Fruit fly (Drosophila melanogaster) whole organism, embryonic: Measurements from ENCODE around the gene ocn.

Experiments used
- Awh ChIP-seq: fragments of 200-800 bp; sonication (Bioruptor generic); IDR thresholded peaks from 2 replicates; pipeline ENCODE4, ENCODE4 v1.3.6; 2022; ENCODE audit warnings: missing biosample characterization, missing genetic modification characterization
- BtbVII ChIP-seq: fragments of 200-800 bp; sonication (Bioruptor generic); optimal IDR thresholded peaks from 3 replicates; lab custom pipeline; 2017; ENCODE audit warnings: missing biosample characterization, mild to moderate bottlenecking, missing genetic modification characterization
- CG10366 ChIP-seq: fragments of 200-800 bp; sonication (Bioruptor generic); IDR thresholded peaks from 2 replicates; pipeline ENCODE4 v1.3.6; 2022; ENCODE audit warnings: missing biosample characterization, missing genetic modification characterization
- CG11398 ChIP-seq: fragments of 200-800 bp; sonication (Bioruptor generic); optimal IDR thresholded peaks from 2 replicates; lab custom pipeline; 2016; ENCODE audit warnings: missing biosample characterization, missing genetic modification characterization
- CG12104 ChIP-seq: fragments of 200-800 bp; sonication (Bioruptor generic); optimal IDR thresholded peaks from 3 replicates; lab custom pipeline; 2016; ENCODE audit warnings: missing biosample characterization, missing genetic modification characterization
- CG2202 ChIP-seq: fragments of 200-800 bp; sonication (Bioruptor generic); optimal IDR thresholded peaks from 2 replicates; lab custom pipeline; 2018; ENCODE audit warnings: missing biosample characterization, mild to moderate bottlenecking, missing genetic modification characterization
- CG32532 ChIP-seq: fragments of 200-800 bp; sonication (Bioruptor generic); IDR thresholded peaks from 2 replicates; pipeline ENCODE4 v1.3.6; 2022; ENCODE audit warnings: missing biosample characterization, missing genetic modification characterization
- CG33213 ChIP-seq: fragments of 200-800 bp; sonication (Bioruptor generic); optimal IDR thresholded peaks from 3 replicates; lab custom pipeline; 2016; ENCODE audit warnings: missing biosample characterization, missing genetic modification characterization
- CG5245 ChIP-seq: fragments of 200-800 bp; sonication (Bioruptor generic); optimal IDR thresholded peaks from 3 replicates; lab custom pipeline; 2016; ENCODE audit warnings: missing biosample characterization, missing genetic modification characterization
- CG6689 ChIP-seq: fragments of 200-800 bp; sonication (Bioruptor generic); IDR thresholded peaks from 2 replicates; pipeline ENCODE4 v1.3.6; 2022; ENCODE audit warnings: missing biosample characterization, missing genetic modification characterization
- CG6813 ChIP-seq: fragments of 200-800 bp; sonication (Bioruptor generic); optimal IDR thresholded peaks from 2 replicates; lab custom pipeline; 2017; ENCODE audit warnings: missing biosample characterization, missing genetic modification characterization, mild to moderate bottlenecking, moderate library complexity, missing genetic modification reagents
- CG7987 ChIP-seq: fragments of 200-800 bp; sonication (Bioruptor generic); optimal IDR thresholded peaks from 2 replicates; lab custom pipeline; 2018; ENCODE audit warnings: missing biosample characterization, mild to moderate bottlenecking, missing genetic modification characterization, moderate library complexity
- CG8290 ChIP-seq, 3 experiments: fragments of 200-800 bp; sonication (Bioruptor generic); optimal IDR thresholded peaks; 2 replicates each; lab custom pipeline; 2016 to 2019; ENCODE audit warnings: missing biosample characterization in 3 of 3, missing genetic modification characterization in 3 of 3, mild to moderate bottlenecking in 2 of 3, moderate library complexity in 1 of 3
- CG9215 ChIP-seq: fragments of 200-800 bp; sonication (Bioruptor generic); IDR thresholded peaks from 2 replicates; pipeline ENCODE4 v1.3.6; 2022; ENCODE audit warnings: missing biosample characterization, missing genetic modification characterization
- CG9437 ChIP-seq: fragments of 200-800 bp; sonication (Bioruptor generic); optimal IDR thresholded peaks from 2 replicates; lab custom pipeline; 2018; ENCODE audit warnings: missing biosample characterization, mild to moderate bottlenecking, missing genetic modification characterization
- CG9727 ChIP-seq: fragments of 200-800 bp; sonication (Bioruptor generic); optimal IDR thresholded peaks from 3 replicates; lab custom pipeline; 2017; ENCODE audit warnings: missing biosample characterization, mild to moderate bottlenecking, missing genetic modification characterization
- CG9932 ChIP-seq: fragments of 200-800 bp; sonication (Bioruptor generic); IDR thresholded peaks from 2 replicates; pipeline ENCODE4 v1.3.6; 2022; ENCODE audit warnings: missing biosample characterization, missing genetic modification characterization
- CrebB ChIP-seq: fragments of 200-800 bp; sonication (Bioruptor generic); optimal IDR thresholded peaks from 3 replicates; lab custom pipeline; 2018; ENCODE audit warnings: missing biosample characterization, mild to moderate bottlenecking, missing genetic modification characterization
- Dfd ChIP-seq, 2 experiments: fragments of >200 bp; optimal IDR thresholded peaks; 2 replicates each; lab custom pipeline; 2017; ENCODE audit warnings: missing biosample characterization in 2 of 2, missing genetic modification characterization in 2 of 2
- Drgx ChIP-seq: fragments of 200-800 bp; sonication (Bioruptor generic); IDR thresholded peaks from 2 replicates; pipeline ENCODE4 v1.3.6; 2022; ENCODE audit warnings: missing biosample characterization, missing genetic modification characterization
- E2f2 ChIP-seq: fragments of 200-800 bp; sonication (Bioruptor generic); IDR thresholded peaks from 2 replicates; pipeline ENCODE4 v1.3.6; 2022; ENCODE audit warnings: missing biosample characterization, missing genetic modification characterization
- ERR ChIP-seq: fragments of 200-800 bp; sonication (Bioruptor generic); optimal IDR thresholded peaks from 2 replicates; lab custom pipeline; 2016; ENCODE audit warnings: missing biosample characterization, missing genetic modification characterization
- Ets65A ChIP-seq: fragments of 200-800 bp; sonication (Bioruptor generic); peaks from one replicate; lab custom pipeline; 2016; ENCODE audit warnings: missing biosample characterization, missing genetic modification characterization
- Gsc ChIP-seq: fragments of 200-800 bp; sonication (Bioruptor generic); IDR thresholded peaks from 2 replicates; pipeline ENCODE4 v1.3.6; 2022; ENCODE audit warnings: missing biosample characterization, missing genetic modification characterization
- H2.0 ChIP-seq: fragments of 200-800 bp; sonication (Bioruptor generic); IDR thresholded peaks from 2 replicates; pipeline ENCODE4 v1.3.6; 2022; ENCODE audit warnings: missing biosample characterization, missing genetic modification characterization
- HLH4C ChIP-seq: fragments of 200-800 bp; sonication (Bioruptor generic); IDR thresholded peaks from 3 replicates; pipeline ENCODE4 v1.3.6; 2022; ENCODE audit warnings: missing biosample characterization, missing genetic modification characterization; ENCODE audit not compliant: partially characterized antibody
- Max ChIP-seq: fragments of 200-800 bp; sonication (Bioruptor generic); optimal IDR thresholded peaks from 2 replicates; lab custom pipeline; 2016; ENCODE audit warnings: missing biosample characterization, mild to moderate bottlenecking, missing genetic modification characterization
- Med ChIP-seq: fragments of 200-800 bp; sonication (Bioruptor generic); peaks from one replicate; lab custom pipeline; 2016; ENCODE audit warnings: missing biosample characterization, missing genetic modification characterization, mild to moderate bottlenecking, inconsistent platforms, moderate library complexity
- Ravus ChIP-seq: fragments of 200-800 bp; sonication (Bioruptor generic); IDR thresholded peaks from 2 replicates; pipeline ENCODE4 v1.3.6; 2022; ENCODE audit warnings: missing biosample characterization, missing genetic modification characterization
- Tbp ChIP-seq: fragments of >200 bp; optimal IDR thresholded peaks from 2 replicates; lab custom pipeline; 2018; ENCODE audit warnings: missing biosample characterization, missing genetic modification characterization
- Xrp1 ChIP-seq: fragments of 200-800 bp; sonication (Bioruptor generic); IDR thresholded peaks from 2 replicates; pipeline ENCODE4 v1.3.6; 2022; ENCODE audit warnings: missing biosample characterization, missing genetic modification characterization
- ase ChIP-seq: fragments of 200-800 bp; sonication (Bioruptor generic); IDR thresholded peaks from 3 replicates; pipeline ENCODE4 v1.3.6; 2022; ENCODE audit warnings: missing biosample characterization, missing genetic modification characterization
- bsh ChIP-seq, 2 experiments: fragments of 200-800 bp; sonication (Bioruptor generic); optimal IDR thresholded peaks; 2 replicates each; lab custom pipeline; 2017 to 2018; ENCODE audit warnings: mild to moderate bottlenecking in 2 of 2, missing biosample characterization in 2 of 2, missing genetic modification characterization in 2 of 2, moderate library complexity in 1 of 2
- cg ChIP-seq: fragments of 200-800 bp; sonication (Bioruptor generic); optimal IDR thresholded peaks from 3 replicates; lab custom pipeline; 2019; ENCODE audit warnings: missing biosample characterization, mild to moderate bottlenecking, missing genetic modification characterization, moderate library complexity
- disco-r ChIP-seq: fragments of 200-800 bp; sonication (Bioruptor generic); optimal IDR thresholded peaks from 2 replicates; lab custom pipeline; 2016; ENCODE audit warnings: missing biosample characterization, missing genetic modification characterization
- dmrt99B ChIP-seq: fragments of 200-800 bp; sonication (Bioruptor generic); optimal IDR thresholded peaks from 2 replicates; lab custom pipeline; 2018; ENCODE audit warnings: missing biosample characterization, mild to moderate bottlenecking, missing genetic modification characterization, moderate library complexity
- dpn ChIP-seq, 2 experiments: fragments of 200-800 bp; sonication (Bioruptor generic); optimal IDR thresholded peaks; 3 replicates each; lab custom pipeline; 2016; ENCODE audit warnings: missing biosample characterization in 2 of 2, missing genetic modification characterization in 2 of 2
- exex ChIP-seq: fragments of 200-800 bp; sonication (Bioruptor generic); optimal IDR thresholded peaks from 4 replicates; lab custom pipeline; 2018; ENCODE audit warnings: missing biosample characterization, mild to moderate bottlenecking, missing genetic modification characterization, moderate library complexity
- fd64A ChIP-seq: fragments of 200-800 bp; sonication (Bioruptor generic); optimal IDR thresholded peaks from 3 replicates; lab custom pipeline; 2018; ENCODE audit warnings: missing biosample characterization, mild to moderate bottlenecking, missing genetic modification characterization
- grn ChIP-seq: fragments of 200-800 bp; sonication (Bioruptor generic); optimal IDR thresholded peaks from 3 replicates; lab custom pipeline; 2017; ENCODE audit warnings: missing biosample characterization, missing genetic modification characterization
- hkb ChIP-seq, 2 experiments: fragments of 200-800 bp in 1 of 2; fragments of >200 bp in 1 of 2; sonication (Bioruptor generic) in 1 of 2; IDR thresholded peaks in 1 of 2; optimal IDR thresholded peaks in 1 of 2; 2 replicates each; pipeline versions ENCODE4 v1.3.6 to Lab custom; 2017 to 2022; ENCODE audit warnings: missing biosample characterization in 1 of 2, missing genetic modification characterization in 1 of 2
- hth ChIP-seq: fragments of >200 bp; optimal IDR thresholded peaks from 2 replicates; lab custom pipeline; 2017; ENCODE audit warnings: inconsistent platforms
- nerfin-2 ChIP-seq: fragments of 200-800 bp; sonication (Bioruptor generic); IDR thresholded peaks from 2 replicates; pipeline ENCODE4 v1.3.6; 2022; ENCODE audit warnings: missing biosample characterization, missing genetic modification characterization; ENCODE audit not compliant: partially characterized antibody
- oc ChIP-seq: fragments of 200-800 bp; sonication (Bioruptor generic); optimal IDR thresholded peaks from 2 replicates; lab custom pipeline; 2018; ENCODE audit warnings: missing biosample characterization, mild to moderate bottlenecking, missing genetic modification characterization, moderate library complexity
- prd ChIP-seq, 3 experiments: fragments of >200 bp in 2 of 3; fragments of 200-800 bp in 1 of 3; sonication (Bioruptor generic) in 1 of 3; optimal IDR thresholded peaks in 2 of 3; IDR thresholded peaks in 1 of 3; 2 replicates in 2 of 3; 3 replicates in 1 of 3; pipeline versions ENCODE4 v1.3.6 to Lab custom; 2017 to 2022; ENCODE audit warnings: missing biosample characterization in 1 of 3, missing genetic modification characterization in 1 of 3
- ranshi ChIP-seq: fragments of 200-800 bp; sonication (Bioruptor generic); IDR thresholded peaks from 2 replicates; pipeline ENCODE4 v1.3.6; 2022; ENCODE audit warnings: missing biosample characterization, missing genetic modification characterization
- sens ChIP-seq: fragments of 200-800 bp; sonication (Bioruptor generic); peaks from one replicate; lab custom pipeline; 2016; ENCODE audit warnings: missing biosample characterization, missing genetic modification characterization
- slbo ChIP-seq: fragments of 200-800 bp; sonication (Bioruptor generic); IDR thresholded peaks from 2 replicates; pipeline ENCODE4 v1.3.6; 2022; ENCODE audit warnings: missing biosample characterization, missing genetic modification characterization
- slou ChIP-seq: fragments of 200-800 bp; sonication (Bioruptor generic); optimal IDR thresholded peaks from 3 replicates; lab custom pipeline; 2016; ENCODE audit warnings: missing biosample characterization, missing genetic modification characterization
- tup ChIP-seq: fragments of 200-800 bp; sonication (Bioruptor generic); optimal IDR thresholded peaks from 2 replicates; lab custom pipeline; 2016; ENCODE audit warnings: missing biosample characterization, mild to moderate bottlenecking, missing genetic modification characterization, moderate library complexity
- vvl ChIP-seq: fragments of 200-800 bp; sonication (Bioruptor generic); IDR thresholded peaks from 2 replicates; pipeline ENCODE4 v1.3.6; 2022; ENCODE audit warnings: missing biosample characterization, missing genetic modification characterization

Gene ocn

dm6 chr3R:30071827-30072226 is 34.3 kb upstream of the ocn start (continued):
- 0 out of 2 replicates have a peak, but pooled peaks have one; percentile 18 for TF ChIP-seq Xrp1 (GFP tag; lab: Robert Waterston, UW)
- TF ChIP-seq CG9932 (GFP tag; lab: Robert Waterston, UW), result no peak
- no peak for TF ChIP-seq BtbVII
- TF ChIP-seq tup (GFP tag; lab: Kevin White, UChicago), result no peak
- TF ChIP-seq slbo (GFP tag; lab: Robert Waterston, UW), result peak; percentile 22; the same call in 1 of the 2 replicates
- TF ChIP-seq CG6689 (GFP tag; lab: Robert Waterston, UW), result no peak
- TF ChIP-seq dpn (GFP tag; optimal IDR thresholded peaks at IDR 0.05; lab: Kevin White, UChicago), result no peak
- peak; percentile 51; the same call in 1 of the 2 replicates for TF ChIP-seq Drgx (GFP tag; lab: Robert Waterston, UW)
- TF ChIP-seq CG9437 (GFP tag; lab: Kevin White, UChicago), result no peak
- TF ChIP-seq Tbp (GFP tag; lab: Kevin White, UChicago), result no peak
- TF ChIP-seq Ravus (GFP tag; lab: Robert Waterston, UW), result no peak
- no peak for TF ChIP-seq Dfd (GFP tag; optimal IDR thresholded peaks at IDR 0.05; lab: Kevin White, UChicago)
- no peak for TF ChIP-seq oc (tag; lab: Kevin White, UChicago)
- no peak for TF ChIP-seq hkb (optimal IDR thresholded peaks at IDR 0.05; lab: Kevin White, UChicago)
- 0 out of 2 replicates have a peak, but pooled peaks have one; percentile 34 for TF ChIP-seq hkb (GFP tag; IDR thresholded peaks at IDR 0.05; lab: Robert Waterston, UW)
- TF ChIP-seq exex (tag; lab: Kevin White, UChicago), result no peak
- no peak for TF ChIP-seq CG10366 (GFP tag; lab: Robert Waterston, UW)
- TF ChIP-seq CG9727 (GFP tag; lab: Kevin White, UChicago), result no peak
- TF ChIP-seq Gsc, result no peak
- peak; percentile 59 for TF ChIP-seq sens (GFP tag; lab: Kevin White, UChicago)
- TF ChIP-seq grn (GFP tag; lab: Kevin White, UChicago), result no peak
- no peak for TF ChIP-seq CG5245 (GFP tag; lab: Kevin White, UChicago)
- TF ChIP-seq CG6813 (GFP tag; lab: Kevin White, UChicago), result no peak
- no peak for TF ChIP-seq ase
- TF ChIP-seq Ets65A (GFP tag; lab: Kevin White, UChicago), result peak; percentile 86
- no peak for TF ChIP-seq prd (optimal IDR thresholded peaks at IDR 0.05; lab: Kevin White, UChicago)
- peak; percentile 24; the same call in 1 of the 3 replicates for TF ChIP-seq prd (GFP tag; IDR thresholded peaks at IDR 0.05; lab: Robert Waterston, UW)
- TF ChIP-seq H2.0, result no peak
- no peak for TF ChIP-seq cg (GFP tag; lab: Kevin White, UChicago)
- no peak for TF ChIP-seq HLH4C
- no peak for TF ChIP-seq Max (GFP tag; lab: Kevin White, UChicago)
- TF ChIP-seq bsh (GFP tag; optimal IDR thresholded peaks at IDR 0.05; lab: Kevin White, UChicago), result peak in 1 of 2 experiments; percentile 25
- no peak for TF ChIP-seq CG32532 (GFP tag; lab: Robert Waterston, UW)
- no peak for TF ChIP-seq CG12104
- no peak for TF ChIP-seq slou (GFP tag; lab: Kevin White, UChicago)
- TF ChIP-seq Awh (GFP tag; lab: Robert Waterston, UW), result 0 out of 2 replicates have a peak, but pooled peaks have one; percentile 16
- TF ChIP-seq ERR (GFP tag; lab: Kevin White, UChicago), result no peak
- TF ChIP-seq vvl (GFP tag; lab: Robert Waterston, UW), result no peak
- TF ChIP-seq fd64A, result no peak
- TF ChIP-seq ranshi (GFP tag; lab: Robert Waterston, UW), result 0 out of 2 replicates have a peak, but pooled peaks have one; percentile 18
- TF ChIP-seq CG8290 (GFP tag; optimal IDR thresholded peaks at IDR 0.05; lab: Kevin White, UChicago), result peak; percentile 10
- TF ChIP-seq CG8290 (tag; optimal IDR thresholded peaks at IDR 0.05; lab: Kevin White, UChicago), result peak; percentile 16 to 18
- TF ChIP-seq dmrt99B (tag; lab: Kevin White, UChicago), result no peak
- no peak for TF ChIP-seq nerfin-2 (GFP tag; lab: Robert Waterston, UW)
- no peak for TF ChIP-seq CG7987
- TF ChIP-seq Med (GFP tag; lab: Kevin White, UChicago), result peak; percentile 25
- no peak for TF ChIP-seq E2f2 (GFP tag; lab: Robert Waterston, UW)
- no peak for TF ChIP-seq CG11398 (GFP tag; lab: Kevin White, UChicago)
- TF ChIP-seq disco-r (GFP tag; lab: Kevin White, UChicago), result no peak
- no peak for TF ChIP-seq CG9215 (GFP tag; lab: Robert Waterston, UW)
- no peak for TF ChIP-seq hth (lab: Kevin White, UChicago)
- no peak for TF ChIP-seq CG33213 (GFP tag; lab: Kevin White, UChicago)
- no peak for TF ChIP-seq CrebB (tag; lab: Kevin White, UChicago)
- no peak for TF ChIP-seq CG2202
